Fruit fly (Drosophila melanogaster): ENCODE results near the gene CG18577.

The CG18577 gene

dm6 chr3R:11221437-11222230 lies 25.7 kb downstream of the CG18577 start, which contains the start of the genes CG6693 and RpL3 (continued):
- TF ChIP-seq ss (GFP tag; optimal IDR thresholded peaks at IDR 0.05) (peak; percentile 82 to 83), CG3919 (GFP tag; optimal IDR thresholded peaks at IDR 0.05) (peak; percentile 76), Eip75B (GFP tag; optimal IDR thresholded peaks at IDR 0.05) (peak; percentile 83), achi (GFP tag; optimal IDR thresholded peaks at IDR 0.05) (peak; percentile 47), CG34406 (GFP tag; optimal IDR thresholded peaks at IDR 0.05) (peak; percentile 52), CG8319 (GFP tag; optimal IDR thresholded peaks at IDR 0.05) (no peak), topi (GFP tag; optimal IDR thresholded peaks at IDR 0.05) (peak; percentile 78), CG16779 (tag; optimal IDR thresholded peaks at IDR 0.05) (peak; percentile 78), CG6163 (GFP tag; IDR thresholded peaks at IDR 0.05) (peak; percentile 68), esn (GFP tag; optimal IDR thresholded peaks at IDR 0.05) (peak; percentile 81), CG1621 (tag; optimal IDR thresholded peaks at IDR 0.05) (peak; percentile 58), fd85E (GFP tag; optimal IDR thresholded peaks at IDR 0.05) (peak; percentile 53), CG6276 (GFP tag; optimal IDR thresholded peaks at IDR 0.05) (no peak), CG32006 (GFP tag; optimal IDR thresholded peaks at IDR 0.05) (no peak), CG11294 (GFP tag; IDR thresholded peaks at IDR 0.05) (no peak), Eip78C (GFP tag) (peak; percentile 91), CG8119 (GFP tag; IDR thresholded peaks at IDR 0.05) (peak; percentile 52; the same call in 2 of the 3 replicates), Sox102F (GFP tag; optimal IDR thresholded peaks at IDR 0.05) (peak; percentile 87), CG10631 (GFP tag; optimal IDR thresholded peaks at IDR 0.05) (no peak), CG3032 (tag; optimal IDR thresholded peaks at IDR 0.05) (peak; percentile 50), CG15336 (GFP tag; IDR thresholded peaks at IDR 0.05) (peak; percentile 44; the same call in 1 of the 2 replicates), CG6854 (GFP tag; optimal IDR thresholded peaks at IDR 0.05) (peak; percentile 93), Hr4 (GFP tag; optimal IDR thresholded peaks at IDR 0.05) (no peak), dac (GFP tag; optimal IDR thresholded peaks at IDR 0.05) (no peak), svp (GFP tag) (no peak), salr (GFP tag; optimal IDR thresholded peaks at IDR 0.05) (peak in 1 of 2 experiments; percentile 50), Hr38 (GFP tag; optimal IDR thresholded peaks at IDR 0.05) (no peak), Gug (GFP tag; IDR thresholded peaks at IDR 0.05) (no peak), CG7368 (GFP tag; optimal IDR thresholded peaks at IDR 0.05) (peak; percentile 59), Eip93F (GFP tag; optimal IDR thresholded peaks at IDR 0.05) (no peak)

DNA sequence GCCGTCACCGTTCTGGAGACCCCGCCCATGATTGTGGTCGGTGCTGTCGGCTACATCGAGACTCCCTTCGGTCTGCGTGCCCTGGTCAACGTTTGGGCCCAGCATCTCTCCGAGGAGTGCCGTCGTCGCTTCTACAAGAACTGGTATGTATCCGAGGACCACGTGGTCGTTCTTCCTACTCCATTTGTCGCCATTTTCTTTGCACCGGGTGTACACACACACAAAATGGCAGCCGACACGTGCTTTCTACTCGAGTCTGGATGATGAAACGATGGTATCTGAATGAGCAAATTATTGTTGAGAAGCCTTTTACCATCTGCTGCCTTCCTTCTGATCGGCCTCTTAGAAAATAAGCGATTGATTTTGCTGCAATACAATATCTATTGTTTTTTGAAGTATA lies 26.7 kb downstream of the CG18577 start:
- TF ChIP-seq Eip75B (GFP tag; optimal IDR thresholded peaks at IDR 0.05) (no peak), vri (GFP tag; optimal IDR thresholded peaks at IDR 0.05) (no peak), CG8319 (GFP tag; optimal IDR thresholded peaks at IDR 0.05) (no peak), CG6792 (GFP tag; optimal IDR thresholded peaks at IDR 0.05) (no peak), net (GFP tag; optimal IDR thresholded peaks at IDR 0.05) (no peak), cyc (GFP tag; optimal IDR thresholded peaks at IDR 0.05) (no peak), Sox15 (GFP tag; optimal IDR thresholded peaks at IDR 0.05) (no peak), fd59A (GFP tag; optimal IDR thresholded peaks at IDR 0.05) (no peak), dsx (GFP tag; optimal IDR thresholded peaks at IDR 0.05; ENCODE audit: poor library complexity, severe bottlenecking) (no peak), CG9139 (GFP tag; optimal IDR thresholded peaks at IDR 0.05) (no peak), salr (GFP tag; optimal IDR thresholded peaks at IDR 0.05) (no peak), esn (GFP tag; optimal IDR thresholded peaks at IDR 0.05) (no peak), Ets96B (tag; optimal IDR thresholded peaks at IDR 0.05) (no peak), topi (GFP tag; optimal IDR thresholded peaks at IDR 0.05) (no peak), CG1621 (tag; optimal IDR thresholded peaks at IDR 0.05) (no peak), CG15336 (GFP tag; IDR thresholded peaks at IDR 0.05) (no peak), CG10669 (GFP tag; optimal IDR thresholded peaks at IDR 0.05) (no peak), Ets21C (GFP tag; optimal IDR thresholded peaks at IDR 0.05) (no peak), Sox14 (GFP tag; optimal IDR thresholded peaks at IDR 0.05) (no peak), spab (GFP tag; optimal IDR thresholded peaks at IDR 0.05) (no peak)

Measured in whole organism, prepupa.